Worm (Caenorhabditis elegans) whole organism, mixed stage, embryonic: ENCODE data around the gene T28C6.11.

Experiments
- ces-1 ChIP-seq: fragments of 150-350 bp; optimal IDR thresholded peaks from 2 replicates; lab custom pipeline; 2014; ENCODE audit warnings: missing biosample characterization, missing genetic modification reagents, missing genetic modification characterization
- mep-1 ChIP-seq: fragments of 150-350 bp; optimal IDR thresholded peaks from 2 replicates; lab custom pipeline; 2017; ENCODE audit warnings: missing biosample characterization, missing genetic modification reagents, missing genetic modification characterization, inconsistent platforms
- nhr-237 ChIP-seq: fragments of 150-350 bp; optimal IDR thresholded peaks from 2 replicates; lab custom pipeline; 2014; ENCODE audit warnings: missing biosample characterization, missing genetic modification characterization

- TF ChIP-seq ces-1 (GFP tag; lab: Kevin White, UChicago) (no peak), mep-1 (no peak), nhr-237 (tag; lab: Kevin White, UChicago) (no peak)
Measured at ce11 chrIV:8864672-8865071, 24.6 kb upstream of the T28C6.11 start.
